Fruit fly (Drosophila melanogaster) whole organism, embryonic: Measurements from ENCODE around the gene CG4338.

Experiments used
- CG10565 ChIP-seq: fragments of 200-800 bp; sonication (Bioruptor generic); optimal IDR thresholded peaks from 3 replicates; lab custom pipeline; 2016; ENCODE audit warnings: missing biosample characterization, mild to moderate bottlenecking, missing genetic modification characterization
- CG10959 ChIP-seq: fragments of 200-800 bp; sonication (Bioruptor generic); IDR thresholded peaks from 2 replicates; pipeline ENCODE4 v1.3.6; 2022; ENCODE audit warnings: missing biosample characterization, missing genetic modification characterization
- CG11085 ChIP-seq: fragments of 200-800 bp; sonication (Bioruptor generic); IDR thresholded peaks from 2 replicates; pipeline ENCODE4 v1.3.6; 2022; ENCODE audit warnings: missing biosample characterization, missing genetic modification characterization
- CG12391 ChIP-seq: fragments of 200-800 bp; sonication (Bioruptor generic); optimal IDR thresholded peaks from 3 replicates; lab custom pipeline; 2018; ENCODE audit warnings: missing biosample characterization, mild to moderate bottlenecking, missing genetic modification characterization, moderate library complexity
- CG13123 ChIP-seq: fragments of 200-800 bp; sonication (Bioruptor generic); optimal IDR thresholded peaks from 2 replicates; lab custom pipeline; 2016; ENCODE audit warnings: missing biosample characterization, missing genetic modification characterization
- CG14014 ChIP-seq: fragments of 200-800 bp; sonication (Bioruptor generic); IDR thresholded peaks from 2 replicates; pipeline ENCODE4 v1.3.6; 2022; ENCODE audit warnings: missing biosample characterization, missing genetic modification characterization
- CG16813 ChIP-seq: fragments of 200-800 bp; sonication (Bioruptor generic); IDR thresholded peaks from 3 replicates; pipeline ENCODE4 v1.3.6; 2022; ENCODE audit warnings: missing biosample characterization, missing genetic modification characterization; ENCODE audit not compliant: partially characterized antibody
- CG16815 ChIP-seq: fragments of 200-800 bp; sonication (Bioruptor generic); optimal IDR thresholded peaks from 3 replicates; lab custom pipeline; 2017; ENCODE audit warnings: missing biosample characterization, mild to moderate bottlenecking, missing genetic modification characterization
- CG17829 ChIP-seq: fragments of 200-800 bp; optimal IDR thresholded peaks from 2 replicates; lab custom pipeline; 2019; ENCODE audit warnings: missing biosample characterization, mild to moderate bottlenecking, missing genetic modification characterization, moderate library complexity
- CG18262 ChIP-seq: fragments of 200-800 bp; optimal IDR thresholded peaks from 3 replicates; lab custom pipeline; 2019; ENCODE audit warnings: missing biosample characterization, mild to moderate bottlenecking, missing genetic modification characterization, moderate library complexity
- CG18619 ChIP-seq: fragments of 200-800 bp; sonication (Bioruptor generic); optimal IDR thresholded peaks from 3 replicates; lab custom pipeline; 2017; ENCODE audit warnings: missing biosample characterization, mild to moderate bottlenecking, missing genetic modification characterization
- CG18764 ChIP-seq: fragments of 200-800 bp; sonication (Bioruptor generic); optimal IDR thresholded peaks from 3 replicates; lab custom pipeline; 2016; ENCODE audit warnings: missing biosample characterization, missing genetic modification characterization
- CG2202 ChIP-seq: fragments of 200-800 bp; sonication (Bioruptor generic); optimal IDR thresholded peaks from 2 replicates; lab custom pipeline; 2018; ENCODE audit warnings: missing biosample characterization, mild to moderate bottlenecking, missing genetic modification characterization
- CG31388 ChIP-seq: fragments of 200-800 bp; sonication (Bioruptor generic); optimal IDR thresholded peaks from 2 replicates; lab custom pipeline; 2016; ENCODE audit warnings: missing biosample characterization, missing genetic modification characterization
- CG32532 ChIP-seq: fragments of 200-800 bp; sonication (Bioruptor generic); IDR thresholded peaks from 2 replicates; pipeline ENCODE4 v1.3.6; 2022; ENCODE audit warnings: missing biosample characterization, missing genetic modification characterization
- CG32767 ChIP-seq: fragments of 200-800 bp; sonication (Bioruptor generic); IDR thresholded peaks from 2 replicates; pipeline ENCODE4 v1.3.6; 2022; ENCODE audit warnings: missing biosample characterization, missing genetic modification characterization
- CG6791 ChIP-seq: fragments of 200-800 bp; sonication (Bioruptor generic); IDR thresholded peaks from 3 replicates; pipeline ENCODE4 v1.3.6; 2022; ENCODE audit warnings: missing biosample characterization, missing genetic modification characterization; ENCODE audit not compliant: partially characterized antibody
- Dbx ChIP-seq: fragments of 200-800 bp; sonication (Bioruptor generic); IDR thresholded peaks from 3 replicates; pipeline ENCODE4 v1.3.6; 2022; ENCODE audit warnings: missing biosample characterization, missing genetic modification characterization
- Dip3 ChIP-seq: fragments of 200-800 bp; sonication (Bioruptor generic); optimal IDR thresholded peaks from 3 replicates; lab custom pipeline; 2016; ENCODE audit warnings: missing biosample characterization, missing genetic modification characterization
- Doc3 ChIP-seq: fragments of 200-800 bp; sonication (Bioruptor generic); IDR thresholded peaks from 3 replicates; pipeline ENCODE4 v1.3.6; 2022; ENCODE audit warnings: missing biosample characterization, missing genetic modification characterization; ENCODE audit not compliant: partially characterized antibody
- Dp ChIP-seq: fragments of 200-800 bp; sonication (Bioruptor generic); optimal IDR thresholded peaks from 2 replicates; lab custom pipeline; 2018; ENCODE audit warnings: missing biosample characterization, mild to moderate bottlenecking, missing genetic modification characterization, moderate library complexity
- ERR ChIP-seq: fragments of 200-800 bp; sonication (Bioruptor generic); optimal IDR thresholded peaks from 2 replicates; lab custom pipeline; 2016; ENCODE audit warnings: missing biosample characterization, missing genetic modification characterization
- Hr3 ChIP-seq: fragments of 200-800 bp; sonication (Bioruptor generic); optimal IDR thresholded peaks from 3 replicates; lab custom pipeline; 2016; ENCODE audit warnings: missing biosample characterization, missing genetic modification characterization
- Six4 ChIP-seq: fragments of 200-800 bp; sonication (Bioruptor generic); optimal IDR thresholded peaks from 2 replicates; lab custom pipeline; 2016; ENCODE audit warnings: missing biosample characterization, missing genetic modification characterization
- Ssrp ChIP-seq: fragments of 200-800 bp; sonication (Bioruptor generic); optimal IDR thresholded peaks from 2 replicates; lab custom pipeline; 2018; ENCODE audit warnings: missing biosample characterization, mild to moderate bottlenecking, missing genetic modification characterization, moderate library complexity
- Stat92E ChIP-seq, 3 experiments: fragments of >200 bp in 2 of 3; fragments of 200-800 bp in 1 of 3; sonication (Bioruptor generic) in 1 of 3; optimal IDR thresholded peaks; 2 replicates each; lab custom pipeline; 2017 to 2019; ENCODE audit warnings: missing biosample characterization in 3 of 3, missing genetic modification characterization in 3 of 3, mild to moderate bottlenecking in 1 of 3, moderate library complexity in 1 of 3
- al ChIP-seq: fragments of 200-800 bp; sonication (Bioruptor generic); IDR thresholded peaks from 2 replicates; pipeline ENCODE4 v1.3.6; 2022; ENCODE audit warnings: missing biosample characterization, missing genetic modification characterization
- ato ChIP-seq: fragments of 200-800 bp; sonication (Bioruptor generic); IDR thresholded peaks from 2 replicates; pipeline ENCODE4 v1.3.6; 2022; ENCODE audit warnings: missing biosample characterization, missing genetic modification characterization; ENCODE audit not compliant: partially characterized antibody
- az2 ChIP-seq: fragments of 200-800 bp; sonication (Bioruptor generic); optimal IDR thresholded peaks from 3 replicates; lab custom pipeline; 2016; ENCODE audit warnings: missing biosample characterization, missing genetic modification characterization
- cg ChIP-seq: fragments of 200-800 bp; sonication (Bioruptor generic); optimal IDR thresholded peaks from 3 replicates; lab custom pipeline; 2019; ENCODE audit warnings: missing biosample characterization, mild to moderate bottlenecking, missing genetic modification characterization, moderate library complexity
- ci ChIP-seq: fragments of 200-800 bp; sonication (Bioruptor generic); IDR thresholded peaks from 3 replicates; pipeline ENCODE4 v1.3.6; 2022; ENCODE audit warnings: missing biosample characterization, missing genetic modification characterization
- crol ChIP-seq: fragments of 200-800 bp; sonication (Bioruptor generic); IDR thresholded peaks from 2 replicates; pipeline ENCODE4 v1.3.6; 2022; ENCODE audit warnings: missing biosample characterization, missing genetic modification characterization
- dpn ChIP-seq, 2 experiments: fragments of 200-800 bp; sonication (Bioruptor generic); optimal IDR thresholded peaks; 3 replicates each; lab custom pipeline; 2016; ENCODE audit warnings: missing biosample characterization in 2 of 2, missing genetic modification characterization in 2 of 2
- fd102C ChIP-seq: fragments of 200-800 bp; sonication (Bioruptor generic); optimal IDR thresholded peaks from 2 replicates; lab custom pipeline; 2018; ENCODE audit warnings: missing biosample characterization, mild to moderate bottlenecking, missing genetic modification characterization, moderate library complexity
- fd64A ChIP-seq: fragments of 200-800 bp; sonication (Bioruptor generic); optimal IDR thresholded peaks from 3 replicates; lab custom pipeline; 2018; ENCODE audit warnings: missing biosample characterization, mild to moderate bottlenecking, missing genetic modification characterization
- ham ChIP-seq: fragments of 200-800 bp; sonication (Bioruptor generic); IDR thresholded peaks from 2 replicates; pipeline ENCODE4 v1.3.6; 2022; ENCODE audit warnings: missing biosample characterization, missing genetic modification characterization
- klu ChIP-seq: fragments of 200-800 bp; sonication (Bioruptor generic); IDR thresholded peaks from 2 replicates; pipeline ENCODE4 v1.3.6; 2022; ENCODE audit warnings: missing biosample characterization, missing genetic modification characterization
- knrl ChIP-seq: fragments of 200-800 bp; sonication (Bioruptor generic); IDR thresholded peaks from 3 replicates; pipeline ENCODE4 v1.3.6; 2022; ENCODE audit warnings: missing biosample characterization, missing genetic modification characterization; ENCODE audit not compliant: partially characterized antibody
- luna ChIP-seq: fragments of 200-800 bp; sonication (Bioruptor generic); optimal IDR thresholded peaks from 2 replicates; lab custom pipeline; 2016; ENCODE audit warnings: missing biosample characterization, missing genetic modification characterization
- mld ChIP-seq: fragments of 200-800 bp; sonication (Bioruptor generic); IDR thresholded peaks from 3 replicates; pipeline ENCODE4 v1.3.6; 2022; ENCODE audit warnings: missing biosample characterization, missing genetic modification characterization; ENCODE audit not compliant: partially characterized antibody
- oc ChIP-seq: fragments of 200-800 bp; sonication (Bioruptor generic); optimal IDR thresholded peaks from 2 replicates; lab custom pipeline; 2018; ENCODE audit warnings: missing biosample characterization, mild to moderate bottlenecking, missing genetic modification characterization, moderate library complexity
- p53 ChIP-seq: fragments of 200-800 bp; sonication (Bioruptor generic); optimal IDR thresholded peaks from 2 replicates; lab custom pipeline; 2016; ENCODE audit warnings: missing biosample characterization, missing genetic modification characterization
- pita ChIP-seq: fragments of 200-800 bp; sonication (Bioruptor generic); optimal IDR thresholded peaks from 2 replicates; lab custom pipeline; 2017; ENCODE audit warnings: missing biosample characterization, mild to moderate bottlenecking, missing genetic modification characterization
- ro ChIP-seq: fragments of 200-800 bp; sonication (Bioruptor generic); IDR thresholded peaks from 2 replicates; pipeline ENCODE4 v1.3.6; 2022; ENCODE audit warnings: missing biosample characterization, missing genetic modification characterization
- sd ChIP-seq: fragments of 200-800 bp; sonication (Bioruptor generic); optimal IDR thresholded peaks from 3 replicates; lab custom pipeline; 2018; ENCODE audit warnings: missing biosample characterization, mild to moderate bottlenecking, missing genetic modification characterization, moderate library complexity
- sens ChIP-seq: fragments of 200-800 bp; sonication (Bioruptor generic); peaks from one replicate; lab custom pipeline; 2016; ENCODE audit warnings: missing biosample characterization, missing genetic modification characterization
- seq ChIP-seq: fragments of 200-800 bp; sonication (Bioruptor generic); IDR thresholded peaks from 2 replicates; pipeline ENCODE4 v1.3.6; 2022; ENCODE audit warnings: missing biosample characterization, missing genetic modification characterization
- trem ChIP-seq: fragments of 200-800 bp; optimal IDR thresholded peaks from 3 replicates; lab custom pipeline; 2019; ENCODE audit warnings: missing biosample characterization, mild to moderate bottlenecking, missing genetic modification characterization, moderate library complexity
- vvl ChIP-seq: fragments of 200-800 bp; sonication (Bioruptor generic); IDR thresholded peaks from 2 replicates; pipeline ENCODE4 v1.3.6; 2022; ENCODE audit warnings: missing biosample characterization, missing genetic modification characterization
- wor ChIP-seq: fragments of 200-800 bp; sonication (Bioruptor generic); IDR thresholded peaks from 2 replicates; pipeline ENCODE4 v1.3.6; 2022; ENCODE audit warnings: missing biosample characterization, missing genetic modification characterization
- zen2 ChIP-seq: fragments of 200-800 bp; sonication (Bioruptor generic); IDR thresholded peaks from 3 replicates; pipeline ENCODE4 v1.3.6; 2022; ENCODE audit warnings: missing biosample characterization, missing genetic modification characterization; ENCODE audit not compliant: partially characterized antibody

The CG4338 gene

DNA sequence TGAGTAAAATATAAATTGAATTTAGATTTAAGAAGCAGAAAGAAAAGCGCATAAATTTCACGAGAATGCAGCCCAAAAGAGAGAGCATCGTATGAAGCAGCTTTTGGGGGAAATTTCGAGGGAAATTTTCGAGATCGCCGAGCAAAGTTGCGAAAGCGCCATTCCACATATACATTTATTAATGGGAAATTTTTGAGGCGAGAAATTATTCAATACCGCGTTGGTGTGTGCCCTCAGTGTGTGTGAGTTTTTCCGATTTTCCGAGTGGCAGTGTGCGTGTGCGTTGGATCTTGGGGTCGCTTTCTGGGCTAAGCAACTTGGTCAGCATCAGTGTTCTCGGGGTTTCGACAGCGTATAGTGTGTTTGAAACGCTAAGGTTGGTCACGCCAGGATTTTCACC is 34.6 kb downstream of the CG4338 start, which contains the start of gene Tm2 (continued):
- TF ChIP-seq CG14014 (GFP tag; lab: Robert Waterston, UW) (no peak), oc (tag; lab: Kevin White, UChicago) (no peak), Dp (no peak), luna (no peak), CG10959 (GFP tag; lab: Robert Waterston, UW) (no peak), CG18619 (GFP tag; lab: Kevin White, UChicago) (no peak), CG17829 (tag; lab: Kevin White, UChicago) (no peak), CG2202 (tag; lab: Kevin White, UChicago) (no peak), wor (GFP tag; lab: Robert Waterston, UW) (no peak), Dbx (GFP tag; lab: Robert Waterston, UW) (no peak), CG10565 (GFP tag; lab: Kevin White, UChicago) (no peak), ato (no peak), CG16815 (GFP tag; lab: Kevin White, UChicago) (no peak), ERR (GFP tag; lab: Kevin White, UChicago) (no peak), fd102C (GFP tag; lab: Kevin White, UChicago) (no peak), az2 (no peak), mld (GFP tag; lab: Robert Waterston, UW) (no peak), CG13123 (GFP tag; lab: Kevin White, UChicago) (no peak), CG12391 (tag; lab: Kevin White, UChicago) (no peak)

DNA sequence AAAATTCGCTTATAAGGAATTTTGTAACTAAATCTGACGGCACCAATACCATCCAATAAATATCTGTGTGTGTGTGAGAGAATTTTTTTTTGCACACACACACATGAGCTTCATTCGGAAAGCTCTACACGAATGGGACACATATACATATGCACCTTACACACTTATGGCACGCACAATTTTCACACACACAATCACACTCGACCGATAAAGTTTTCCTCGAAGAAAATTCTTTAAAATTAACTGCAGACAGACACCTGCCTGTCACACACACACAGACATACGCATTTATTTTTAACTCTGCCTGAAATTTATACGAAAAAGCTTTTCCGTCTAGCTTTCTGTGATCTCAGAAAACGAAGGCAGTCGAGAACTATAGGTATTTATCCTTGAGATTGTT is 35.4 kb downstream of the CG4338 start:
- no peak for TF ChIP-seq seq (GFP tag; lab: Robert Waterston, UW)
- no peak for TF ChIP-seq crol
- no peak for TF ChIP-seq Ssrp (tag; lab: Kevin White, UChicago)
- TF ChIP-seq CG18764 (GFP tag; lab: Kevin White, UChicago): no peak
- TF ChIP-seq CG11085 (GFP tag; lab: Robert Waterston, UW): no peak
- TF ChIP-seq Dip3 (GFP tag; lab: Kevin White, UChicago): no peak
- no peak for TF ChIP-seq knrl (GFP tag; lab: Robert Waterston, UW)
- no peak for TF ChIP-seq CG18619 (GFP tag; lab: Kevin White, UChicago)
- peak; percentile 63 for TF ChIP-seq cg (GFP tag; lab: Kevin White, UChicago)
- no peak for TF ChIP-seq Six4 (GFP tag; lab: Kevin White, UChicago)
- TF ChIP-seq ci: 0 out of 3 replicates have a peak, but pooled peaks have one; percentile 6
- TF ChIP-seq CG16813 (GFP tag; lab: Robert Waterston, UW): no peak
- peak in 1 of 2 experiments; percentile 17 for TF ChIP-seq dpn (GFP tag; optimal IDR thresholded peaks at IDR 0.05; lab: Kevin White, UChicago)
- no peak for TF ChIP-seq az2
- no peak for TF ChIP-seq CG31388 (GFP tag; lab: Kevin White, UChicago)
- no peak for TF ChIP-seq pita (GFP tag; lab: Kevin White, UChicago)
- no peak for TF ChIP-seq klu (GFP tag; lab: Robert Waterston, UW)
- TF ChIP-seq CG32532 (GFP tag; lab: Robert Waterston, UW): no peak
- TF ChIP-seq Doc3: no peak
- TF ChIP-seq CG32767: no peak
- TF ChIP-seq ham: no peak
- TF ChIP-seq zen2 (GFP tag; lab: Robert Waterston, UW): no peak
- TF ChIP-seq sd (tag; lab: Kevin White, UChicago): peak; percentile 36
- TF ChIP-seq sens: peak; percentile 23
- no peak for TF ChIP-seq CG18262
- no peak for TF ChIP-seq ro
- TF ChIP-seq CG6791 (GFP tag; lab: Robert Waterston, UW): no peak
- TF ChIP-seq trem (tag; lab: Kevin White, UChicago): no peak
- TF ChIP-seq p53 (GFP tag; lab: Kevin White, UChicago): no peak
- no peak for TF ChIP-seq fd64A (GFP tag; lab: Kevin White, UChicago)
- 0 out of 2 replicates have a peak, but pooled peaks have one; percentile 8 for TF ChIP-seq vvl
- TF ChIP-seq al (GFP tag; lab: Robert Waterston, UW): no peak
- TF ChIP-seq Hr3: no peak
- TF ChIP-seq Stat92E (GFP tag; optimal IDR thresholded peaks at IDR 0.05; lab: Kevin White, UChicago): no peak
